Worm (Caenorhabditis elegans) whole organism, L2 larva: Measurements from ENCODE around the gene R12B2.8.

Experiments used
- C34F6.9 ChIP-seq: fragments of 150-350 bp; optimal IDR thresholded peaks from 2 replicates; lab custom pipeline; 2014; ENCODE audit warnings: missing biosample characterization, missing genetic modification characterization
- R02D3.7 ChIP-seq: fragments of 150-350 bp; optimal IDR thresholded peaks from 2 replicates; lab custom pipeline; 2014; ENCODE audit warnings: missing biosample characterization, missing genetic modification characterization
- Y55F3AM.14 ChIP-seq: fragments of 200-800 bp; sonication (Bioruptor generic); optimal IDR thresholded peaks from 2 replicates; lab custom pipeline; 2018; ENCODE audit warnings: mild to moderate bottlenecking, missing genetic modification characterization, missing compliant biosample characterization
- ZK546.5 ChIP-seq: sonication (generic microtip); optimal IDR thresholded peaks from 2 replicates; lab custom pipeline; 2017; ENCODE audit warnings: missing biosample characterization, missing genetic modification characterization
- alr-1 ChIP-seq: fragments of 150-350 bp; optimal IDR thresholded peaks from 2 replicates; lab custom pipeline; 2014; ENCODE audit warnings: missing biosample characterization, missing genetic modification characterization
- aly-2 ChIP-seq: fragments of 150-350 bp; optimal IDR thresholded peaks from 2 replicates; lab custom pipeline; 2014; ENCODE audit warnings: missing biosample characterization, missing genetic modification characterization
- ama-1 ChIP-seq: fragments of 150-350 bp; optimal IDR thresholded peaks from 2 replicates; lab custom pipeline; 2018; ENCODE audit warnings: inconsistent platforms
- blmp-1 ChIP-seq: sonication (generic microtip); optimal IDR thresholded peaks from 2 replicates; lab custom pipeline; 2017; ENCODE audit warnings: missing genetic modification characterization, mild to moderate bottlenecking, missing compliant biosample characterization, antibody characterized with exemption, moderate library complexity; ENCODE audit not compliant: insufficient read depth
- ceh-16 ChIP-seq: fragments of 150-350 bp; optimal IDR thresholded peaks from 2 replicates; lab custom pipeline; 2014; ENCODE audit warnings: missing biosample characterization, missing genetic modification characterization
- ceh-82 ChIP-seq: fragments of 150-350 bp; optimal IDR thresholded peaks from 2 replicates; lab custom pipeline; 2014; ENCODE audit warnings: missing biosample characterization, missing genetic modification characterization
- crh-2 ChIP-seq: sonication (generic microtip); optimal IDR thresholded peaks from 2 replicates; lab custom pipeline; 2017; ENCODE audit warnings: missing biosample characterization, missing genetic modification characterization
- dmd-4 ChIP-seq: sonication (generic microtip); optimal IDR thresholded peaks from 2 replicates; lab custom pipeline; 2017; ENCODE audit warnings: missing biosample characterization, missing genetic modification characterization
- egl-27 ChIP-seq: sonication (generic microtip); optimal IDR thresholded peaks from 3 replicates; lab custom pipeline; 2017; ENCODE audit warnings: missing biosample characterization, missing genetic modification reagents, missing genetic modification characterization
- elt-1 ChIP-seq: fragments of 150-350 bp; optimal IDR thresholded peaks from 2 replicates; lab custom pipeline; 2014; ENCODE audit warnings: missing biosample characterization, missing genetic modification characterization
- fos-1 ChIP-seq: fragments of 150-350 bp; optimal IDR thresholded peaks from 2 replicates; lab custom pipeline; 2014; ENCODE audit warnings: missing biosample characterization, missing genetic modification characterization
- gmeb-1 ChIP-seq: fragments of 150-350 bp; optimal IDR thresholded peaks from 2 replicates; lab custom pipeline; 2014; ENCODE audit warnings: missing biosample characterization, missing genetic modification characterization
- lin-11 ChIP-seq: fragments of 150-350 bp; sonication (generic microtip); optimal IDR thresholded peaks from 2 replicates; lab custom pipeline; 2014; ENCODE audit warnings: missing biosample characterization, missing genetic modification characterization, inconsistent platforms, mixed read lengths
- lin-13 ChIP-seq: fragments of 150-350 bp; optimal IDR thresholded peaks from 2 replicates; lab custom pipeline; 2014; ENCODE audit warnings: missing biosample characterization, missing genetic modification reagents, missing genetic modification characterization
- lin-39 ChIP-seq: fragments of 150-350 bp; optimal IDR thresholded peaks from 2 replicates; lab custom pipeline; 2014; ENCODE audit warnings: missing biosample characterization, missing genetic modification reagents, missing genetic modification characterization
- lsy-2 ChIP-seq, 2 experiments: fragments of 150-350 bp in 1 of 2; sonication (generic microtip) in 1 of 2; optimal IDR thresholded peaks; 2 replicates each; lab custom pipeline; 2014 to 2017; ENCODE audit warnings: missing biosample characterization in 2 of 2, missing genetic modification characterization in 2 of 2
- mab-5 ChIP-seq: fragments of 150-350 bp; optimal IDR thresholded peaks from 2 replicates; lab custom pipeline; 2014; ENCODE audit warnings: missing biosample characterization, missing genetic modification characterization
- mbf-1 ChIP-seq: sonication (generic microtip); optimal IDR thresholded peaks from 2 replicates; lab custom pipeline; 2017; ENCODE audit warnings: missing biosample characterization, missing genetic modification characterization
- mdl-1 ChIP-seq, 2 experiments: fragments of 150-350 bp in 1 of 2; sonication (generic microtip) in 1 of 2; optimal IDR thresholded peaks; 2 replicates each; lab custom pipeline; 2017; ENCODE audit warnings: missing biosample characterization in 2 of 2, missing genetic modification characterization in 2 of 2
- nhr-10 ChIP-seq: sonication (generic microtip); optimal IDR thresholded peaks from 2 replicates; lab custom pipeline; 2017; ENCODE audit warnings: missing biosample characterization, missing genetic modification characterization
- nhr-11 ChIP-seq: fragments of 150-350 bp; optimal IDR thresholded peaks from 2 replicates; lab custom pipeline; 2014; ENCODE audit warnings: missing biosample characterization, missing genetic modification characterization
- nhr-129 ChIP-seq: fragments of 150-350 bp; optimal IDR thresholded peaks from 2 replicates; lab custom pipeline; 2014; ENCODE audit warnings: missing biosample characterization, missing genetic modification characterization
- nhr-21 ChIP-seq: fragments of 150-350 bp; optimal IDR thresholded peaks from 2 replicates; lab custom pipeline; 2014; ENCODE audit warnings: missing biosample characterization, missing genetic modification characterization
- nhr-23 ChIP-seq: fragments of 150-350 bp; optimal IDR thresholded peaks from 2 replicates; lab custom pipeline; 2014; ENCODE audit warnings: missing biosample characterization, missing genetic modification reagents, missing genetic modification characterization
- nhr-237 ChIP-seq: fragments of 150-350 bp; optimal IDR thresholded peaks from 2 replicates; lab custom pipeline; 2014; ENCODE audit warnings: missing biosample characterization, missing genetic modification characterization
- nhr-25 ChIP-seq: fragments of 150-350 bp; sonication (generic microtip); optimal IDR thresholded peaks from 3 replicates; lab custom pipeline; 2014; ENCODE audit warnings: missing biosample characterization, missing genetic modification characterization
- nhr-6 ChIP-seq: fragments of 150-350 bp; optimal IDR thresholded peaks from 2 replicates; lab custom pipeline; 2014; ENCODE audit warnings: missing biosample characterization, missing genetic modification characterization
- nhr-77 ChIP-seq: fragments of 150-350 bp; optimal IDR thresholded peaks from 2 replicates; lab custom pipeline; 2014; ENCODE audit warnings: missing biosample characterization, missing genetic modification characterization
- peb-1 ChIP-seq: fragments of 150-350 bp; optimal IDR thresholded peaks from 2 replicates; lab custom pipeline; 2014; ENCODE audit warnings: missing biosample characterization, missing genetic modification characterization
- sem-4 ChIP-seq: fragments of 150-350 bp; optimal IDR thresholded peaks from 2 replicates; lab custom pipeline; 2014; ENCODE audit warnings: missing biosample characterization, missing genetic modification reagents, missing genetic modification characterization
- skn-1 ChIP-seq: sonication (generic microtip); optimal IDR thresholded peaks from 2 replicates; lab custom pipeline; 2017; ENCODE audit warnings: missing biosample characterization, missing genetic modification characterization
- sma-3 ChIP-seq: sonication (generic microtip); optimal IDR thresholded peaks from 2 replicates; lab custom pipeline; 2016; ENCODE audit warnings: missing genetic modification reagents, missing genetic modification characterization, missing compliant biosample characterization
- sma-9 ChIP-seq, 2 experiments: fragments of 150-350 bp in 1 of 2; sonication (generic microtip) in 1 of 2; optimal IDR thresholded peaks; 2 replicates each; lab custom pipeline; 2014 to 2016; ENCODE audit warnings: missing genetic modification characterization in 2 of 2, mild to moderate bottlenecking in 1 of 2, missing biosample characterization in 1 of 2, missing compliant biosample characterization in 1 of 2, missing genetic modification reagents in 1 of 2, moderate library complexity in 1 of 2
- snpc-4 ChIP-seq: fragments of 150-350 bp; optimal IDR thresholded peaks from 2 replicates; lab custom pipeline; 2014; ENCODE audit warnings: missing biosample characterization, missing genetic modification characterization
- unc-39 ChIP-seq: fragments of 150-350 bp; optimal IDR thresholded peaks from 2 replicates; lab custom pipeline; 2014; ENCODE audit warnings: missing biosample characterization, missing genetic modification characterization
- unc-55 ChIP-seq: fragments of 150-350 bp; sonication (generic microtip); optimal IDR thresholded peaks from 3 replicates; lab custom pipeline; 2014; ENCODE audit warnings: missing biosample characterization, missing genetic modification reagents, missing genetic modification characterization
- unc-62 ChIP-seq: fragments of 150-350 bp; optimal IDR thresholded peaks from 2 replicates; lab custom pipeline; 2014; ENCODE audit warnings: missing biosample characterization, missing genetic modification reagents, missing genetic modification characterization
- zag-1 ChIP-seq: fragments of 150-350 bp; optimal IDR thresholded peaks from 2 replicates; lab custom pipeline; 2014; ENCODE audit warnings: missing biosample characterization, missing genetic modification characterization
- ztf-11 ChIP-seq: sonication (generic microtip); optimal IDR thresholded peaks from 2 replicates; lab custom pipeline; 2017; ENCODE audit warnings: missing biosample characterization, missing genetic modification characterization
- ztf-4 ChIP-seq: fragments of 150-350 bp; optimal IDR thresholded peaks from 2 replicates; lab custom pipeline; 2014; ENCODE audit warnings: missing biosample characterization, missing genetic modification characterization

The R12B2.8 gene

DNA sequence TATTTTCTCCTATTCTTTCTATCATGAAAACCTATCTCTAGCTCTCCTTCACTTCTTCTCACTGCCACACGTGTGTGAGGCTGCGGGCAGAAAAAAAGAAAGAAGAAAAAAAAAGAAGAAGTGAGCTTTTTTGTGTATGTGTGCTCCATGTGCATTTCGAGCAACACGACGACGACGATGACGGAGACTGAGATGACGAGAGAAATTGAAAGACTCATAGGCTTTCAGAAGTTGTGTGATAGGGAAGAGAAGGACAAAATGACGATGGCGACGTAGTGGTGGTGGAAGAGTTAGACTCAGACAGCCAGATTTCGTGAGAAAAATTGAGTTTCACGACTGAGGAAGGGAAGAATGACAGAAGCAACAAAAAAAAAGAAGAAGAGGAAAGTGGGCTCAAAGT lies 21.8 kb downstream of the R12B2.8 start (continued):
- TF ChIP-seq alr-1 (no peak), zag-1 (tag; lab: Kevin White, UChicago) (peak; percentile 94), aly-2 (no peak), ceh-82 (tag; lab: Kevin White, UChicago) (no peak), nhr-21 (tag; lab: Kevin White, UChicago) (no peak), elt-1 (tag; lab: Kevin White, UChicago) (no peak), sem-4 (peak; percentile 28), ceh-16 (tag; lab: Kevin White, UChicago) (no peak), mdl-1 (tag; optimal IDR thresholded peaks at IDR 0.05; lab: Kevin White, UChicago) (peak; percentile 89 to 95), R02D3.7 (no peak), mbf-1 (tag; lab: Kevin White, UChicago) (no peak), nhr-237 (tag; lab: Kevin White, UChicago) (no peak), unc-39 (tag; lab: Kevin White, UChicago) (no peak), ztf-4 (tag; lab: Kevin White, UChicago) (peak; percentile 61), crh-2 (peak; percentile 82), peb-1 (tag; lab: Kevin White, UChicago) (no peak), nhr-10 (no peak), ama-1 (no peak), nhr-6 (tag; lab: Kevin White, UChicago) (peak; percentile 41), nhr-129 (peak; percentile 91), fos-1 (tag; lab: Kevin White, UChicago) (no peak), egl-27 (peak; percentile 85), C34F6.9 (tag; lab: Kevin White, UChicago) (peak; percentile 83), snpc-4 (tag; lab: Kevin White, UChicago) (no peak), mab-5 (no peak)

DNA sequence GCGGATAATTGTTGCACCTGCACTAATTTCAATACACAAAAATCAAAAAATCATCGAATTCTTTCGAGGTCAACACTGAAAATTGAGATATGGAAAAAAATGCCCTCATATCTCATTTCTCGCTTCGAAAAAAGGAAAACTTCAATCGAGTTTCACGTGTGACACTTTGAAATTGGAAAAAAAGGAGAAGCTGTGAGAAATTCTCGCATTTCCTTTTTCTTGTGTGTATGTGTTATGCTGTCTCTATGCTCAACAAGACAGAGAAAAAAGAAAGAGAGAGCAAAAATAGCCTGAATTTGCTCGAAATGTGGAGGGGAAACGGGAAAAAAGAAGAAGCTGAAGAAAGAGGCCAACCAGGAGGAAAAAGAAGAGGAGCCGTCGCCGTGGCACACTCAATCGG lies 22.7 kb downstream of the R12B2.8 start:
- TF ChIP-seq ztf-4 (tag; lab: Kevin White, UChicago) = no peak
- TF ChIP-seq lin-39 (tag; lab: Kevin White, UChicago) = no peak
- no peak for TF ChIP-seq nhr-10
- no peak for TF ChIP-seq fos-1 (tag; lab: Kevin White, UChicago)
- peak; percentile 7 for TF ChIP-seq crh-2
- TF ChIP-seq nhr-129 = no peak
- TF ChIP-seq zag-1 (tag; lab: Kevin White, UChicago) = no peak
- TF ChIP-seq mab-5 = no peak
- TF ChIP-seq ama-1 = no peak
- no peak for TF ChIP-seq mbf-1 (tag; lab: Kevin White, UChicago)
- no peak for TF ChIP-seq sma-3
- no peak for TF ChIP-seq ztf-11 (tag; lab: Kevin White, UChicago)
- no peak for TF ChIP-seq skn-1 (tag; lab: Kevin White, UChicago)
- TF ChIP-seq unc-55 = peak; percentile 30
- TF ChIP-seq snpc-4 (tag; lab: Kevin White, UChicago) = no peak
- no peak for TF ChIP-seq nhr-77 (tag; lab: Kevin White, UChicago)
- no peak for TF ChIP-seq ceh-82 (tag; lab: Kevin White, UChicago)
- TF ChIP-seq C34F6.9 (tag; lab: Kevin White, UChicago) = peak; percentile 49
- no peak for TF ChIP-seq nhr-6 (tag; lab: Kevin White, UChicago)
- TF ChIP-seq unc-62 (GFP tag; lab: Kevin White, UChicago) = no peak
- no peak for TF ChIP-seq nhr-23
- no peak for TF ChIP-seq Y55F3AM.14 (GFP tag; lab: Kevin White, UChicago)
- no peak for TF ChIP-seq lin-13 (GFP tag; lab: Kevin White, UChicago)
- TF ChIP-seq sma-9 (GFP tag; optimal IDR thresholded peaks at IDR 0.05; lab: Kevin White, UChicago) = peak; percentile 3
- no peak for TF ChIP-seq sma-9 (tag; optimal IDR thresholded peaks at IDR 0.05; lab: Kevin White, UChicago)
- no peak for TF ChIP-seq lin-11 (tag; lab: Kevin White, UChicago)
- TF ChIP-seq lsy-2 (tag; optimal IDR thresholded peaks at IDR 0.05; lab: Kevin White, UChicago) = no peak
- no peak for TF ChIP-seq alr-1

DNA sequence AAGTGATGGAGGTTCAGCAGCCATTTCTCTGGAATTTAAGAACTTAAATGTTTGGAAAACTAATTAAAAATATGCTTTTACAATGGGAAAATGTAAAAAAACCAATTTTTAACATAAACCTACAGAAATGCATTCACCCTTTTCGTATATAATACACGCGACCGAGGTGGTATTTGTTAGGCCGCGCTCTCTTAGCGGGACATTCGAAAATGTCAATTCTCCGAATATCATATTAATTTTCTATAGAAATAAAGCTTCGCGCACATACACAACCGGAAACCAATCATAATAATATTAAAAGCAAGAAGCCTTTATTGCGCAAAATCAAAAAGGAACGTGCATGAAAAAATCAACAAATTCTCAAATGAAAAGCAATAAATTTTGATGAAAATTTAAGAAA lies 29.5 kb downstream of the R12B2.8 start, which contains the start of gene ddx-23:
ddx-23 (minus strand) TSS at position 30 of the 400 bp plus-strand sequence.
- TF ChIP-seq lin-11 (tag; lab: Kevin White, UChicago) (no peak), sma-3 (peak; percentile 49), mdl-1 (tag; optimal IDR thresholded peaks at IDR 0.05; lab: Kevin White, UChicago) (no peak), ama-1 (peak; percentile 53), lin-13 (GFP tag; lab: Kevin White, UChicago) (peak; percentile 8), lin-39 (tag; lab: Kevin White, UChicago) (no peak), sem-4 (no peak), Y55F3AM.14 (GFP tag; lab: Kevin White, UChicago) (no peak), crh-2 (no peak), nhr-11 (no peak), nhr-237 (tag; lab: Kevin White, UChicago) (no peak), blmp-1 (no peak), gmeb-1 (tag; lab: Kevin White, UChicago) (peak; percentile 63), unc-62 (GFP tag; lab: Kevin White, UChicago) (no peak), ztf-11 (tag; lab: Kevin White, UChicago) (no peak), dmd-4 (tag; lab: Kevin White, UChicago) (no peak), skn-1 (tag; lab: Kevin White, UChicago) (no peak), fos-1 (tag; lab: Kevin White, UChicago) (no peak), lsy-2 (tag; optimal IDR thresholded peaks at IDR 0.05; lab: Kevin White, UChicago) (peak in 1 of 2 experiments; percentile 57), nhr-10 (no peak), egl-27 (no peak), nhr-21 (tag; lab: Kevin White, UChicago) (no peak), ZK546.5 (tag; lab: Kevin White, UChicago) (no peak), nhr-77 (tag; lab: Kevin White, UChicago) (no peak), R02D3.7 (no peak), zag-1 (tag; lab: Kevin White, UChicago) (no peak), sma-9 (GFP tag; optimal IDR thresholded peaks at IDR 0.05; lab: Kevin White, UChicago) (no peak), sma-9 (tag; optimal IDR thresholded peaks at IDR 0.05; lab: Kevin White, UChicago) (no peak), unc-39 (tag; lab: Kevin White, UChicago) (no peak), ztf-4 (tag; lab: Kevin White, UChicago) (peak; percentile 81), snpc-4 (tag; lab: Kevin White, UChicago) (no peak), nhr-129 (no peak), nhr-6 (tag; lab: Kevin White, UChicago) (no peak), unc-55 (peak; percentile 4), aly-2 (no peak), C34F6.9 (tag; lab: Kevin White, UChicago) (peak; percentile 14), nhr-25 (tag; lab: Kevin White, UChicago) (no peak)
